Comparison of ENCODE assay signal across 1 worm cellular context in the genomic region with DNA sequence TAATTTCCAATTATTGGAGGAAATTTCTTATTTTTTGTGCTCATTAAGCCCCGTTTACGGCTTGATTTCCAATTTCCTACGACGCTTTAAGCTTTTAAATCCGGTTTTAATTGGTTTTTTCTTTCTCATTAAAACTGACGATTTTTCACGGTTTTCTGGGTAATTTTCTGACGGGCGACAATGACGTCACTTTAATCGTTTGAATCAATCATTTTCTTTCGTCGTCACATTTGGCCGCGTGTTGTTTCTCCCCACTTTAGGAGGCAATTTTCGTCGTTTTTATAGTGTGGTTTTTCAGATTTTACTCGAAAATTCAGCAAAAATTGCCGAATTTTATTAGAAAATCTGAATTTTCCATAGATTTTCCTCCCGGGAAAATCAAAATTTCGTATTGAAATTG.
TF ChIP-seq lines count a peak whose summit lies in the region.

No protein-coding gene starts in this region.

TF ChIP-seq in whole organism, L2 larva, 48 proteins besides CTCF, POLR2A, EP300 and RAD21 (continued from another document):
- no peak for TF ChIP-seq ztf-11 (tag; optimal IDR thresholded peaks at IDR 0.05; lab: Kevin White, UChicago)
TF ChIP-seq in whole organism, L2 larva: peak in this region for 2.
